Fruit fly (Drosophila melanogaster) whole organism, embryonic: ENCODE data around the gene Sec10.

ENCODE experiments used
- CG10267 ChIP-seq: fragments of 200-800 bp; sonication (Bioruptor generic); optimal IDR thresholded peaks from 2 replicates; lab custom pipeline; 2018; ENCODE audit warnings: missing biosample characterization, mild to moderate bottlenecking, missing genetic modification characterization, moderate library complexity
- CG11398 ChIP-seq: fragments of 200-800 bp; sonication (Bioruptor generic); optimal IDR thresholded peaks from 2 replicates; lab custom pipeline; 2016; ENCODE audit warnings: missing biosample characterization, missing genetic modification characterization
- CG12744 ChIP-seq: fragments of 200-800 bp; sonication (Bioruptor generic); optimal IDR thresholded peaks from 2 replicates; lab custom pipeline; 2016; ENCODE audit warnings: missing biosample characterization, missing genetic modification characterization
- CG17186 ChIP-seq: fragments of 200-800 bp; sonication (Bioruptor generic); optimal IDR thresholded peaks from 3 replicates; lab custom pipeline; 2017; ENCODE audit warnings: missing biosample characterization, missing genetic modification reagents, missing genetic modification characterization
- CG17829 ChIP-seq: fragments of 200-800 bp; optimal IDR thresholded peaks from 2 replicates; lab custom pipeline; 2019; ENCODE audit warnings: missing biosample characterization, mild to moderate bottlenecking, missing genetic modification characterization, moderate library complexity
- CG31365 ChIP-seq: fragments of 200-800 bp; sonication (Bioruptor generic); optimal IDR thresholded peaks from 2 replicates; lab custom pipeline; 2018; ENCODE audit warnings: missing biosample characterization, mild to moderate bottlenecking, missing genetic modification characterization
- CG31388 ChIP-seq: fragments of 200-800 bp; sonication (Bioruptor generic); optimal IDR thresholded peaks from 2 replicates; lab custom pipeline; 2016; ENCODE audit warnings: missing biosample characterization, missing genetic modification characterization
- CG32532 ChIP-seq: fragments of 200-800 bp; sonication (Bioruptor generic); IDR thresholded peaks from 2 replicates; pipeline ENCODE4 v1.3.6; 2022; ENCODE audit warnings: missing biosample characterization, missing genetic modification characterization
- CG33557 ChIP-seq: fragments of 200-800 bp; sonication (Bioruptor generic); optimal IDR thresholded peaks from 2 replicates; lab custom pipeline; 2019; ENCODE audit warnings: missing biosample characterization, mild to moderate bottlenecking, missing genetic modification characterization, moderate library complexity
- CG4730 ChIP-seq: fragments of 200-800 bp; sonication (Bioruptor generic); IDR thresholded peaks from 2 replicates; pipeline ENCODE4 v1.3.6; 2022; ENCODE audit warnings: missing biosample characterization, missing genetic modification characterization
- CG6254 ChIP-seq: fragments of 200-800 bp; sonication (Bioruptor generic); optimal IDR thresholded peaks from 3 replicates; lab custom pipeline; 2017; ENCODE audit warnings: mild to moderate bottlenecking, missing biosample characterization, missing genetic modification reagents, missing genetic modification characterization
- CG6683 ChIP-seq: fragments of 200-800 bp; sonication (Bioruptor generic); optimal IDR thresholded peaks from 2 replicates; lab custom pipeline; 2017; ENCODE audit warnings: missing biosample characterization, mild to moderate bottlenecking, missing genetic modification characterization, missing genetic modification reagents
- CG6689 ChIP-seq: fragments of 200-800 bp; sonication (Bioruptor generic); IDR thresholded peaks from 2 replicates; pipeline ENCODE4 v1.3.6; 2022; ENCODE audit warnings: missing biosample characterization, missing genetic modification characterization
- CG7928 ChIP-seq: fragments of 200-800 bp; sonication (Bioruptor generic); optimal IDR thresholded peaks from 2 replicates; lab custom pipeline; 2017; ENCODE audit warnings: missing biosample characterization, mild to moderate bottlenecking, missing genetic modification characterization
- CG7963 ChIP-seq: fragments of 200-800 bp; sonication (Bioruptor generic); IDR thresholded peaks from 3 replicates; pipeline ENCODE4 v1.3.6; 2022; ENCODE audit warnings: missing biosample characterization, missing genetic modification characterization; ENCODE audit not compliant: partially characterized antibody
- CG8089 ChIP-seq: fragments of 200-800 bp; sonication (Bioruptor generic); optimal IDR thresholded peaks from 3 replicates; lab custom pipeline; 2016; ENCODE audit warnings: missing biosample characterization, missing genetic modification characterization
- CG9817 ChIP-seq: fragments of 200-800 bp; sonication (Bioruptor generic); optimal IDR thresholded peaks from 2 replicates; lab custom pipeline; 2018; ENCODE audit warnings: missing biosample characterization, mild to moderate bottlenecking, missing genetic modification characterization, moderate library complexity
- Camta ChIP-seq: fragments of 200-800 bp; sonication (Bioruptor generic); optimal IDR thresholded peaks from 2 replicates; lab custom pipeline; 2016; ENCODE audit warnings: missing biosample characterization, missing genetic modification characterization
- D19A ChIP-seq: fragments of 200-800 bp; optimal IDR thresholded peaks from 3 replicates; lab custom pipeline; 2019; ENCODE audit warnings: missing biosample characterization, mild to moderate bottlenecking, missing genetic modification characterization, moderate library complexity
- Elba2 ChIP-seq: fragments of 200-800 bp; sonication (Bioruptor generic); optimal IDR thresholded peaks from 3 replicates; lab custom pipeline; 2016; ENCODE audit warnings: missing biosample characterization, missing genetic modification characterization
- Fer2 ChIP-seq: fragments of 200-800 bp; sonication (Bioruptor generic); optimal IDR thresholded peaks from 2 replicates; lab custom pipeline; 2018; ENCODE audit warnings: missing biosample characterization, mild to moderate bottlenecking, missing genetic modification characterization, moderate library complexity
- Hr39 ChIP-seq: fragments of >200 bp; optimal IDR thresholded peaks from 2 replicates; lab custom pipeline; 2017
- Lhr ChIP-seq: fragments of 200-800 bp; sonication (Bioruptor generic); optimal IDR thresholded peaks from 3 replicates; lab custom pipeline; 2017; ENCODE audit warnings: mild to moderate bottlenecking, missing biosample characterization, missing genetic modification reagents, missing genetic modification characterization
- Lim3 ChIP-seq: fragments of 200-800 bp; sonication (Bioruptor generic); IDR thresholded peaks from 2 replicates; pipeline ENCODE4 v1.3.6; 2022; ENCODE audit warnings: missing biosample characterization, missing genetic modification characterization
- Mad ChIP-seq: fragments of 200-800 bp; sonication (Bioruptor generic); optimal IDR thresholded peaks from 2 replicates; lab custom pipeline; 2016; ENCODE audit warnings: missing biosample characterization, missing genetic modification characterization
- NfI ChIP-seq: fragments of 200-800 bp; sonication (Bioruptor generic); optimal IDR thresholded peaks from 3 replicates; lab custom pipeline; 2018; ENCODE audit warnings: missing biosample characterization, mild to moderate bottlenecking, missing genetic modification characterization, moderate library complexity
- Optix ChIP-seq: fragments of 200-800 bp; sonication (Bioruptor generic); IDR thresholded peaks from 3 replicates; pipeline ENCODE4 v1.3.6; 2022; ENCODE audit warnings: missing biosample characterization, missing genetic modification characterization
- Rfx ChIP-seq: fragments of 200-800 bp; sonication (Bioruptor generic); IDR thresholded peaks from 2 replicates; pipeline ENCODE4 v1.3.6; 2022; ENCODE audit warnings: missing biosample characterization, missing genetic modification characterization
- Sin3A ChIP-seq: fragments of >200 bp; optimal IDR thresholded peaks from 2 replicates; lab custom pipeline; 2018
- ase ChIP-seq: fragments of 200-800 bp; sonication (Bioruptor generic); IDR thresholded peaks from 3 replicates; pipeline ENCODE4 v1.3.6; 2022; ENCODE audit warnings: missing biosample characterization, missing genetic modification characterization
- chm ChIP-seq: fragments of 200-800 bp; sonication (Bioruptor generic); IDR thresholded peaks from 2 replicates; pipeline ENCODE4 v1.3.6; 2022; ENCODE audit warnings: missing biosample characterization, missing genetic modification characterization
- da ChIP-seq: fragments of 200-800 bp; sonication (Bioruptor generic); optimal IDR thresholded peaks from 2 replicates; lab custom pipeline; 2016; ENCODE audit warnings: missing biosample characterization, missing genetic modification characterization
- dmrt11E ChIP-seq: fragments of 200-800 bp; sonication (Bioruptor generic); optimal IDR thresholded peaks from 3 replicates; lab custom pipeline; 2018; ENCODE audit warnings: missing biosample characterization, mild to moderate bottlenecking, missing genetic modification characterization, moderate library complexity
- dysf ChIP-seq: fragments of 200-800 bp; sonication (Bioruptor generic); IDR thresholded peaks from 3 replicates; pipeline ENCODE4 v1.3.6; 2022; ENCODE audit warnings: missing biosample characterization, missing genetic modification characterization
- emc ChIP-seq: fragments of 200-800 bp; sonication (Bioruptor generic); optimal IDR thresholded peaks from 2 replicates; lab custom pipeline; 2016; ENCODE audit warnings: missing biosample characterization, missing genetic modification characterization
- eve ChIP-seq, 2 experiments: fragments of >200 bp; optimal IDR thresholded peaks; 2 replicates each; lab custom pipeline; 2017; ENCODE audit warnings: missing biosample characterization in 2 of 2, missing genetic modification characterization in 2 of 2
- fd3F ChIP-seq: fragments of 200-800 bp; sonication (Bioruptor generic); optimal IDR thresholded peaks from 2 replicates; lab custom pipeline; 2018; ENCODE audit warnings: missing biosample characterization, mild to moderate bottlenecking, missing genetic modification characterization, moderate library complexity
- gce ChIP-seq: fragments of 200-800 bp; sonication (Bioruptor generic); IDR thresholded peaks from 3 replicates; pipeline ENCODE4 v1.3.6; 2022; ENCODE audit warnings: missing biosample characterization, missing genetic modification characterization
- gcm2 ChIP-seq: fragments of 200-800 bp; sonication (Bioruptor generic); optimal IDR thresholded peaks from 2 replicates; lab custom pipeline; 2016; ENCODE audit warnings: missing biosample characterization, missing genetic modification characterization
- lilli ChIP-seq: fragments of 200-800 bp; sonication (Bioruptor generic); optimal IDR thresholded peaks from 3 replicates; lab custom pipeline; 2016; ENCODE audit warnings: missing biosample characterization, missing genetic modification characterization
- maf-S ChIP-seq: fragments of 200-800 bp; sonication (Bioruptor generic); optimal IDR thresholded peaks from 2 replicates; lab custom pipeline; 2016; ENCODE audit warnings: missing biosample characterization, missing genetic modification characterization
- nau ChIP-seq: fragments of 200-800 bp; sonication (Bioruptor generic); optimal IDR thresholded peaks from 3 replicates; lab custom pipeline; 2017; ENCODE audit warnings: missing biosample characterization, mild to moderate bottlenecking, missing genetic modification characterization, missing genetic modification reagents
- ro ChIP-seq: fragments of 200-800 bp; sonication (Bioruptor generic); IDR thresholded peaks from 2 replicates; pipeline ENCODE4 v1.3.6; 2022; ENCODE audit warnings: missing biosample characterization, missing genetic modification characterization
- sc ChIP-seq, 3 experiments: fragments of >200 bp in 2 of 3; fragments of 200-800 bp in 1 of 3; sonication (Bioruptor generic) in 1 of 3; optimal IDR thresholded peaks; 2 replicates in 2 of 3; 3 replicates in 1 of 3; lab custom pipeline; 2017; ENCODE audit warnings: mild to moderate bottlenecking in 1 of 3, missing biosample characterization in 1 of 3, missing genetic modification characterization in 1 of 3, missing genetic modification reagents in 1 of 3
- slou ChIP-seq: fragments of 200-800 bp; sonication (Bioruptor generic); optimal IDR thresholded peaks from 3 replicates; lab custom pipeline; 2016; ENCODE audit warnings: missing biosample characterization, missing genetic modification characterization
- tx ChIP-seq: fragments of 200-800 bp; sonication (Bioruptor generic); optimal IDR thresholded peaks from 2 replicates; lab custom pipeline; 2016; ENCODE audit warnings: missing biosample characterization, missing genetic modification characterization
- unc-4 ChIP-seq: fragments of 200-800 bp; sonication (Bioruptor generic); IDR thresholded peaks from 2 replicates; pipeline ENCODE4 v1.3.6; 2022; ENCODE audit warnings: missing biosample characterization, missing genetic modification characterization; ENCODE audit not compliant: partially characterized antibody

The Sec10 gene

DNA sequence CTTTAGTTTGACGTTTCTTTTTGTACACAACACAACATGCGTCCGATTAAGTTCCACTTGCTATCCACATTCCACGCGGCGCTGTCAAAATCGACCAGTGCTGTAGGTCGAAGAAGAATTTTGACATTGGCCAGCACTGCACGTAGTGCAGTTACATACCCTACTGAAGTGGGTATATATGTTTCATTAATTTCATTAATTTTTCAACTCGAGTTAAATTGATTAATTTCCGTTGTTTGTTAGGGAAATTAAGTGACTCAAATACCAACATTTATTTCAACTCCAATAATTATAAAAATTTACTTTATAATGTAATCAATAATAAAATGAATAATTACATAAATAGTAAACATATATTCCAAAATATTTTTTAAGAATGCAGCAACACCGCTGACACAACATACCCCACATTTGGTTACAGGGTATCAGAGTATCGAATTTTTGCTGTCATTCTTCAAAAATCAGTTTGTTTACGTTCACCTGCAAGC lies 25.7 kb upstream of the Sec10 start, which contains the start of the genes eIF4EHP and CG18428 (continued):
- TF ChIP-seq CG33557 (GFP tag; lab: Kevin White, UChicago) = peak; percentile 100
- peak; percentile 95 for TF ChIP-seq CG6254 (GFP tag; lab: Kevin White, UChicago)
- TF ChIP-seq maf-S (GFP tag; lab: Kevin White, UChicago) = peak; percentile 83
- TF ChIP-seq CG4730 (GFP tag; lab: Robert Waterston, UW) = no peak
- TF ChIP-seq CG9817 = peak; percentile 99
- TF ChIP-seq Lim3 (GFP tag; lab: Robert Waterston, UW) = 0 out of 2 replicates have a peak, but pooled peaks have one; percentile 95
- TF ChIP-seq D19A (tag; lab: Kevin White, UChicago) = peak; percentile 99
- TF ChIP-seq fd3F (GFP tag; lab: Kevin White, UChicago) = peak; percentile 100

DNA sequence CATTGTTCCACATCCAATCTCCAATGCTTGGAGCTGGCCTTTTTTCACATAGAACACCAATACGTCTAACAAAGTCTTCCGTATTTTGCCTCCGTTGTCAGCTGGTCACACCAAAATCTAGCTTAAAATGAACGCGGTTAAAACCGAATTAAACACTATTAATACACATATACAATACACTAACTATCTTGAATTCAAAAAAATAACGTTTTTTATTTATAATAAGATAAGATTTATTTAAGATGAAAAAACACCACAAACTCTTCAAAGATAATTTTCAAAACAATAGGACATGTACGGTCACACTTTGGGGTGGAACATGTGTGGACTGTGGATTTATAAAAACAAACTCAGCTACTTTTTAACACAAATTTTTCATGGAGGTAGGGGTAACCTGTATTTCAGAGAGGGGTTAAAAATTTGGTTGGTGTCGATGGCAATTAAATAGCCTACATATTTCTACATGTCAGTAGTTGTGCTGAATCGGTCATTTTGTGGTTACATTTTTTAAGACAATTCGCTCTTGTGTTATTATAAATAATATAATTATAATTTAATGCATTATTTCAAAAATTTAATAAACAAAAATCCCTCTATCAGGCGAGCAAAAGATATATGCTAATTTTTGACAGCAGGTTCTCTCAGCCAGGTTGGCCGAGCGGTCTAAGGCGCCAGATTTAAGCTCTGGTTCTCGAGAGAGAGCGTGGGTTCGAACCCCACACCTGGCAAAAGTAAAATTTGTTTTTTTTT lies 22.1 kb upstream of the Sec10 start, which contains the start of gene CG13605:
Gene CG13605 (minus strand): TSS at position 70 of the 750 bp plus-strand sequence.
- peak; percentile 82 for TF ChIP-seq lilli (GFP tag; lab: Kevin White, UChicago)
- TF ChIP-seq CG11398 (GFP tag; lab: Kevin White, UChicago) = no peak
- no peak for TF ChIP-seq Lim3 (GFP tag; lab: Robert Waterston, UW)
- peak; percentile 89 for TF ChIP-seq CG32532 (GFP tag; lab: Robert Waterston, UW)
- TF ChIP-seq unc-4 (GFP tag; lab: Robert Waterston, UW) = no peak
- no peak for TF ChIP-seq CG8089 (GFP tag; lab: Kevin White, UChicago)
- TF ChIP-seq gcm2 (GFP tag; lab: Kevin White, UChicago) = peak; percentile 4
- TF ChIP-seq da (GFP tag; lab: Kevin White, UChicago) = no peak
- TF ChIP-seq ase (GFP tag; lab: Robert Waterston, UW) = peak; percentile 57; the same call in 2 of the 3 replicates
- TF ChIP-seq CG31388 (GFP tag; lab: Kevin White, UChicago) = no peak
- TF ChIP-seq Lhr (GFP tag; lab: Kevin White, UChicago) = peak; percentile 45
- TF ChIP-seq CG6689 = peak; percentile 57
- TF ChIP-seq CG17829 (tag; lab: Kevin White, UChicago) = peak; percentile 73
- TF ChIP-seq Sin3A (lab: Kevin White, UChicago) = peak; percentile 34
- TF ChIP-seq dysf (GFP tag; lab: Robert Waterston, UW) = peak; percentile 72
- TF ChIP-seq ro = no peak
- TF ChIP-seq sc (optimal IDR thresholded peaks at IDR 0.05; lab: Kevin White, UChicago) = no peak
- TF ChIP-seq sc (GFP tag; optimal IDR thresholded peaks at IDR 0.05; lab: Kevin White, UChicago) = peak; percentile 58
- TF ChIP-seq Optix (GFP tag; lab: Robert Waterston, UW) = peak; percentile 47; the same call in 1 of the 3 replicates
- no peak for TF ChIP-seq Hr39
- no peak for TF ChIP-seq CG17186
- peak; percentile 22 for TF ChIP-seq dmrt11E (tag; lab: Kevin White, UChicago)
- no peak for TF ChIP-seq eve (GFP tag; optimal IDR thresholded peaks at IDR 0.05; lab: Kevin White, UChicago)
- peak; percentile 35 for TF ChIP-seq CG12744 (GFP tag; lab: Kevin White, UChicago)
- peak; percentile 72 for TF ChIP-seq CG10267 (tag; lab: Kevin White, UChicago)
- TF ChIP-seq slou = peak; percentile 64
- TF ChIP-seq CG7928 (GFP tag; lab: Kevin White, UChicago) = peak; percentile 50
- no peak for TF ChIP-seq Camta (GFP tag; lab: Kevin White, UChicago)
- TF ChIP-seq CG7963 = no peak
- peak; percentile 19 for TF ChIP-seq tx (GFP tag; lab: Kevin White, UChicago)
- TF ChIP-seq CG6683 (GFP tag; lab: Kevin White, UChicago) = peak; percentile 59
- TF ChIP-seq emc = no peak
- peak; percentile 26 for TF ChIP-seq Fer2
- no peak for TF ChIP-seq Elba2 (GFP tag; lab: Kevin White, UChicago)
- TF ChIP-seq Rfx (GFP tag; lab: Robert Waterston, UW) = peak; percentile 85
- TF ChIP-seq nau = no peak
- peak; percentile 75; the same call in 1 of the 2 replicates for TF ChIP-seq chm
- TF ChIP-seq CG31365 (tag; lab: Kevin White, UChicago) = no peak
- peak; percentile 54; the same call in 1 of the 3 replicates for TF ChIP-seq gce (GFP tag; lab: Robert Waterston, UW)
- peak; percentile 79 for TF ChIP-seq NfI (GFP tag; lab: Kevin White, UChicago)
- no peak for TF ChIP-seq Mad (GFP tag; lab: Kevin White, UChicago)
